Worm (Caenorhabditis elegans): ENCODE measurements around the gene cgp-1.

- no peak for TF ChIP-seq lin-13 (GFP tag; optimal IDR thresholded peaks at IDR 0.05)
- no peak for TF ChIP-seq nhr-237 (tag; optimal IDR thresholded peaks at IDR 0.05)
- no peak for TF ChIP-seq snpc-4 (tag; optimal IDR thresholded peaks at IDR 0.05)
Observed at ce11 chrV:122750-123149, at the start of gene cgp-1.

All from whole organism, L1 larva.